Worm (Caenorhabditis elegans): Measurements from ENCODE around the gene iff-1.

The iff-1 gene

ce11 chrIII:9720191-9720590 lies 26.8 kb downstream of the iff-1 start, which contains the start of gene ncx-7:
Gene ncx-7 (minus strand): TSS chrIII:9720291.
- TF ChIP-seq sptf-1 (tag; optimal IDR thresholded peaks at IDR 0.05) (no peak), M03D4.4 (tag; optimal IDR thresholded peaks at IDR 0.05) (no peak)

- TF ChIP-seq tbx-8 (GFP tag; optimal IDR thresholded peaks at IDR 0.05) (no peak), lin-13 (tag; optimal IDR thresholded peaks at IDR 0.05) (no peak), bed-3 (GFP tag; optimal IDR thresholded peaks at IDR 0.05) (no peak), mep-1 (tag; optimal IDR thresholded peaks at IDR 0.05) (no peak), blmp-1 (tag; optimal IDR thresholded peaks at IDR 0.05) (no peak), mab-5 (tag; optimal IDR thresholded peaks at IDR 0.05) (no peak), nhr-237 (tag; optimal IDR thresholded peaks at IDR 0.05) (no peak), ceh-83 (GFP tag; optimal IDR thresholded peaks at IDR 0.05) (no peak), sem-2 (GFP tag; optimal IDR thresholded peaks at IDR 0.05) (no peak), unc-120 (tag; optimal IDR thresholded peaks at IDR 0.05; ENCODE audit: poor library complexity, severe bottlenecking) (no peak), drap-1 (GFP tag; optimal IDR thresholded peaks at IDR 0.05) (no peak), pha-4 (tag; optimal IDR thresholded peaks at IDR 0.05) (no peak), ceh-43 (GFP tag; optimal IDR thresholded peaks at IDR 0.05) (no peak), snpc-4 (tag; optimal IDR thresholded peaks at IDR 0.05) (no peak), nhr-2 (tag; optimal IDR thresholded peaks at IDR 0.05) (no peak), ceh-39 (tag; optimal IDR thresholded peaks at IDR 0.05) (no peak), sptf-1 (tag; optimal IDR thresholded peaks at IDR 0.05) (no peak), M03D4.4 (tag; optimal IDR thresholded peaks at IDR 0.05) (no peak), elt-1 (tag; optimal IDR thresholded peaks at IDR 0.05; ENCODE audit: borderline replicate concordance, insufficient read depth) (no peak), ces-1 (GFP tag; optimal IDR thresholded peaks at IDR 0.05) (no peak)
Observed at ce11 chrIII:9717243-9717642, 29.8 kb downstream of the iff-1 start.

- no peak for TF ChIP-seq lsy-2 (tag; optimal IDR thresholded peaks at IDR 0.05)
- TF ChIP-seq hlh-1 (tag; optimal IDR thresholded peaks at IDR 0.05): no peak
- no peak for TF ChIP-seq ceh-83 (GFP tag; optimal IDR thresholded peaks at IDR 0.05)
- no peak for TF ChIP-seq nhr-28 (tag; optimal IDR thresholded peaks at IDR 0.05)
- TF ChIP-seq ces-1 (GFP tag; optimal IDR thresholded peaks at IDR 0.05): no peak
- TF ChIP-seq mab-5 (tag; optimal IDR thresholded peaks at IDR 0.05): no peak
- TF ChIP-seq lin-13 (tag; optimal IDR thresholded peaks at IDR 0.05): no peak
- TF ChIP-seq mls-2 (tag; optimal IDR thresholded peaks at IDR 0.05): no peak
- no peak for TF ChIP-seq ham-2 (GFP tag; optimal IDR thresholded peaks at IDR 0.05)
- TF ChIP-seq snpc-4 (tag; optimal IDR thresholded peaks at IDR 0.05): no peak
- TF ChIP-seq mep-1 (tag; optimal IDR thresholded peaks at IDR 0.05): no peak
- no peak for TF ChIP-seq ztf-11 (tag; optimal IDR thresholded peaks at IDR 0.05)
- TF ChIP-seq sem-2 (GFP tag; optimal IDR thresholded peaks at IDR 0.05): no peak
- TF ChIP-seq ceh-43 (GFP tag; optimal IDR thresholded peaks at IDR 0.05): no peak
- no peak for TF ChIP-seq unc-120 (tag; optimal IDR thresholded peaks at IDR 0.05; ENCODE audit: poor library complexity, severe bottlenecking)
Observed at ce11 chrIII:9714731-9715130, 32.3 kb downstream of the iff-1 start.

- TF ChIP-seq ham-2 (GFP tag; optimal IDR thresholded peaks at IDR 0.05): no peak
- no peak for TF ChIP-seq unc-39 (tag; optimal IDR thresholded peaks at IDR 0.05)
- TF ChIP-seq tbx-8 (GFP tag; optimal IDR thresholded peaks at IDR 0.05): no peak
- no peak for TF ChIP-seq zip-8 (tag; optimal IDR thresholded peaks at IDR 0.05)
- no peak for TF ChIP-seq lin-13 (tag; optimal IDR thresholded peaks at IDR 0.05)
- TF ChIP-seq nhr-76 (tag; optimal IDR thresholded peaks at IDR 0.05): no peak
- TF ChIP-seq pha-4 (tag; optimal IDR thresholded peaks at IDR 0.05): no peak
- TF ChIP-seq bed-3 (GFP tag; optimal IDR thresholded peaks at IDR 0.05): no peak
- TF ChIP-seq snpc-4 (tag; optimal IDR thresholded peaks at IDR 0.05): no peak
- TF ChIP-seq mls-2 (tag; optimal IDR thresholded peaks at IDR 0.05): no peak
- no peak for TF ChIP-seq ces-1 (GFP tag; optimal IDR thresholded peaks at IDR 0.05)
- TF ChIP-seq elt-1 (tag; optimal IDR thresholded peaks at IDR 0.05; ENCODE audit: borderline replicate concordance, insufficient read depth): no peak
- no peak for TF ChIP-seq flh-1 (GFP tag; optimal IDR thresholded peaks at IDR 0.05)
- no peak for TF ChIP-seq nhr-237 (tag; optimal IDR thresholded peaks at IDR 0.05)
- no peak for TF ChIP-seq lsy-2 (tag; optimal IDR thresholded peaks at IDR 0.05)
- no peak for TF ChIP-seq lin-32 (GFP tag; optimal IDR thresholded peaks at IDR 0.05)
Observed at ce11 chrIII:9713862-9714261, 33.1 kb downstream of the iff-1 start, which contains the start of gene ncx-6. Gene ncx-6 (minus strand): TSS chrIII:9713949.

ce11 chrIII:9713182-9713581 lies 33.8 kb downstream of the iff-1 start:
- TF ChIP-seq ceh-39 (tag; optimal IDR thresholded peaks at IDR 0.05) (no peak), zip-8 (tag; optimal IDR thresholded peaks at IDR 0.05) (peak; percentile 81)

Measured in whole organism, mixed stage, embryonic.